Worm (Caenorhabditis elegans): ENCODE data around the gene F57A10.2.
"Not testable (repeated sequence)": the region's sequence is repeated elsewhere in the genome, so short reads cannot be mapped to it uniquely, and the experiment has no call there.

Gene F57A10.2

DNA sequence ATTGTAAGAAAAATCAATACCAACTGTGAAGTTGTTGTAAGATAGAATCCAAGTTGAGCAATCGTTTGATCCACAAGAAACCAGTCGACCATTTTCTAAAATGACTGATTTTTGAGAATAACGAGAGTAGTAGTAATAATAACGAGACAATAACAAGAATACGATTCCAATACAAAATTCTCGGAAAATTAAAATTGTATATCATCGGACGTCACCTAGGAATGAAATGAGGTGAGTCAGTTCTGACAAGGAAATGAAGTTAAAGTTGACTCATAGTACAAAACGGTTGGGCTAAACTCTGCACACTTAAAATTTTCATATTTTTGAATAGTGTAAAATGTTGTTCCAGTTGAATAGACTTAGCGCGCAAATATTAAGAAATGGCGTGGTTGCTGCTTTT is 22.0 kb upstream of the F57A10.2 start, which contains the start of gene str-19:
TSS of gene str-19 (minus strand) at position 101 of the 400 bp plus-strand sequence.
- not testable (repeated sequence) for TF ChIP-seq ama-1 (optimal IDR thresholded peaks at IDR 0.05); ceh-48 (tag; optimal IDR thresholded peaks at IDR 0.05); pros-1 (tag; optimal IDR thresholded peaks at IDR 0.05)

DNA sequence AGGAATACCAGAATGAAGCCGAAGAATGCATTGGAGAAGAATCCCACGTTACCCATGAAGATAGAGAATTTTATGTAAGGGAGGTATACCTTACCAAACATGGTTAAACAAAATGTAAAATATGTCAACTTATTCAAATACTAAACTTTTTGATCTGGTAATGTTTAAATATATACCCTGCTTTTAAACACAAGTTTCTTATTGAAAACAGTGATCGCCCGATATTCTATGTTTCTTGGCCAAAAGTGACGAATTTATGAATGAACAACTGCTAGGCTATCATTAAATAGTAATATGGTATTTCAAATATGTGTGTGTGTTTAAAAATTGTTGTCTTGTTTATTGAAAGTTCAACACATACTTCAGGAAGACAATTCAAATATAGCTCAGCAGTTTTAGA is 18.0 kb upstream of the F57A10.2 start, which contains the start of gene T23D5.8:
TSS of gene T23D5.8 (minus strand) at position 101 of the 400 bp plus-strand sequence.
- not testable (repeated sequence) for TF ChIP-seq ceh-30, ceh-14, pqm-1 (tag; optimal IDR thresholded peaks at IDR 0.05)

DNA sequence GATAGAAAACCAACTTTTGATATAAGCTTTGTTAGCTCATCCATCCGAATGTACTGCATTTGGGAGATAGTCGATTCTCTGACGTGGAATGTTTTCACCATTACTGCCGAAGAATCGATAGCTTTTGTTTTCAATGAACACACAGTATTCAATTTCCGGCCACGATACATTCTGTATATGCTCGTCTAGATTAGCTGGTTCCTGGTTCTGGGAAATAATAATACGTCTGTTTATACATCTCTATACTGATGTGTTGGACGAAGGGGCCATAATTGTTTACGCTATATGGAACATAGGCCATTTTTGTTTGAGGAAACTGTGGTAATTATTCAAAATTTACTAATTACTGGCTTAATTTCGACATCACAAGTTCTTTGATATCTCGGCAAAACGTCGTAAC is 16.2 kb upstream of the F57A10.2 start, which contains the start of gene str-6:
TSS of gene str-6 (minus strand) at position 101 of the 400 bp plus-strand sequence.
- TF ChIP-seq sox-2 (GFP tag; IDR thresholded peaks at IDR 0.05) (no peak), ceh-22 (tag; optimal IDR thresholded peaks at IDR 0.05) (no peak), tbx-2 (tag; optimal IDR thresholded peaks at IDR 0.05) (no peak), hlh-30 (tag; optimal IDR thresholded peaks at IDR 0.05; ENCODE audit: insufficient read depth) (no peak), K09A11.1 (tag; optimal IDR thresholded peaks at IDR 0.05; ENCODE audit: insufficient read depth) (no peak), che-1 (tag; optimal IDR thresholded peaks at IDR 0.05) (no peak), fax-1 (tag; optimal IDR thresholded peaks at IDR 0.05) (no peak), lin-11 (tag; optimal IDR thresholded peaks at IDR 0.05) (no peak), unc-86 (tag; optimal IDR thresholded peaks at IDR 0.05) (no peak), nhr-11 (tag; optimal IDR thresholded peaks at IDR 0.05) (no peak), Y22D7AL.16 (tag; optimal IDR thresholded peaks at IDR 0.05) (no peak)

DNA sequence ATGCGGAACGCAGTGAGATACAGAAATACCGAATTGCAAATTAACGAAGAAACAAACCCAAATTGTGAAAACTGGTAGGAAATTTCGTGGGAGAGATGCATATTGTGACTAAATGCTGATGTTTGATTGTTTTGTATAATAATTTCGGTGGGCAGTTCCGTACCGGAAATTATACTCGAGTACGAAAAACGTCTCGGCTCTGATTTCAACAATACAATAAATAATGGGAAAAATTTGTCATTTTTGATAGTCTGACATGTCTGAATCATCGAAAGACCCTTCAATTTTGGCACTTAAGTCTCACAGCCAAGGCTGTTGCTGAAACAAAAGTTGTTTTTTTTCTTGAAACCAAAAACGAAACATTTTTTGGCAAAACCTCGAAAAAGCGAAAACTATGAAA is 14.3 kb upstream of the F57A10.2 start, which contains the start of gene str-43:
TSS of gene str-43 (minus strand) at position 101 of the 400 bp plus-strand sequence.
- no peak for TF ChIP-seq ceh-30 (tag; optimal IDR thresholded peaks at IDR 0.05)
- TF ChIP-seq pag-3 (tag; optimal IDR thresholded peaks at IDR 0.05; ENCODE audit: borderline replicate concordance), result no peak
- no peak for TF ChIP-seq hlh-13 (GFP tag; optimal IDR thresholded peaks at IDR 0.05)
- no peak for TF ChIP-seq pqm-1 (tag; optimal IDR thresholded peaks at IDR 0.05)
- no peak for TF ChIP-seq ceh-45 (GFP tag; IDR thresholded peaks at IDR 0.05)
- TF ChIP-seq unc-55 (GFP tag; optimal IDR thresholded peaks at IDR 0.05), result no peak
- TF ChIP-seq unc-86 (tag; optimal IDR thresholded peaks at IDR 0.05), result no peak
- no peak for TF ChIP-seq pha-2 (tag; optimal IDR thresholded peaks at IDR 0.05)
- TF ChIP-seq fax-1 (tag; optimal IDR thresholded peaks at IDR 0.05), result no peak
- TF ChIP-seq C38D4.7 (GFP tag; optimal IDR thresholded peaks at IDR 0.05), result no peak
- TF ChIP-seq ttx-3 (tag; optimal IDR thresholded peaks at IDR 0.05), result no peak
- TF ChIP-seq sox-4 (tag; optimal IDR thresholded peaks at IDR 0.05), result no peak

DNA sequence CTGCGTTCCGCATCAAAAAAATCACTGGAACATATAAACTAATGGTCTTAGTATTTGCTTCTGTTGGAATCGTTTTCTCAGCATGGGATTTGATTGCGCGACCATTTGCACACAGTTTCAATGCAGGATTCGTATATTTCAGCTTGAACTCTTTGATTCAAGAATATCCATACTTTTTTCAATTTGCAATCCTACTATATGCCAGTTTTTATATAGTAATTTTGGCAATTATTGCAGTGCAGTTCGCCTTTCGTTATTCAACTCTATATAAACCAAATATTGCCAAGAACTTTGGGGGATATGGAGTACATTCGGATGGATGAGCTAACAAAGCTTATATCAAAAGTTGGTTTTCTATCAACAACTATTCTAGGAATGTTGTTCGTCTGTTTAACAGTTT is 13.4 kb upstream of the F57A10.2 start, which contains the start of gene str-5:
TSS of gene str-5 (plus strand) at position 301 of the 400 bp plus-strand sequence.
- not testable (repeated sequence) for TF ChIP-seq ceh-19 (GFP tag; optimal IDR thresholded peaks at IDR 0.05); fkh-10 (GFP tag; optimal IDR thresholded peaks at IDR 0.05); pag-3 (tag; optimal IDR thresholded peaks at IDR 0.05; ENCODE audit: borderline replicate concordance)

DNA sequence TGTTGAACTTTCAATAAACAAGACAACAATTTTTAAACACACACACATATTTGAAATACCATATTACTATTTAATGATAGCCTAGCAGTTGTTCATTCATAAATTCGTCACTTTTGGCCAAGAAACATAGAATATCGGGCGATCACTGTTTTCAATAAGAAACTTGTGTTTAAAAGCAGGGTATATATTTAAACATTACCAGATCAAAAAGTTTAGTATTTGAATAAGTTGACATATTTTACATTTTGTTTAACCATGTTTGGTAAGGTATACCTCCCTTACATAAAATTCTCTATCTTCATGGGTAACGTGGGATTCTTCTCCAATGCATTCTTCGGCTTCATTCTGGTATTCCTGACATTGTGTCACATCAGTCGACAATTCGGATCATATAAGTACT is 11.6 kb upstream of the F57A10.2 start, which contains the start of gene str-8:
TSS of gene str-8 (plus strand) at position 301 of the 400 bp plus-strand sequence.
- TF ChIP-seq dmd-4 (tag; optimal IDR thresholded peaks at IDR 0.05; ENCODE audit: borderline replicate concordance); hlh-13 (GFP tag; optimal IDR thresholded peaks at IDR 0.05); hlh-6 (tag; optimal IDR thresholded peaks at IDR 0.05): not testable (repeated sequence)

DNA sequence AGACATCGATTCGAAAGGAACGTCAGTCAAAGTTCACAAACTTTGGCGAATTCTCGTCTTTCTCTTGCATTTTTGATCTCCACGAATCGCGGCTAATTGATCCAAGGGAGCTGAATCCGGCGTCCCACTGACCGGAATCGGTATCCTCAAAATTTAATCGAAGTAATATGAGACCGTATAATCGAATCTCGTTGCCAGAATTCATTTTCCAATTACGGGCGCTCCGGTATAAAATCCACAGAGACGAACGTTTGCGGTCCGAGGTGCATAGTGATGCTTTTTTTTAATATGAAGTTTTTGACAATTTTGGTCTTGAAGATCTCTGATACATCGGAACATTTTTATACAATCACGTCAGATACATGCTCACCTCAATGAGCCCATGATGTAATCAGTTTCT is 8.7 kb upstream of the F57A10.2 start:
- TF ChIP-seq pros-1 (tag; optimal IDR thresholded peaks at IDR 0.05) (no peak), fax-1 (tag; optimal IDR thresholded peaks at IDR 0.05) (no peak), madf-2 (tag; optimal IDR thresholded peaks at IDR 0.05) (no peak), ceh-2 (tag; optimal IDR thresholded peaks at IDR 0.05) (no peak), unc-55 (GFP tag; optimal IDR thresholded peaks at IDR 0.05) (no peak), ceh-18 (tag; optimal IDR thresholded peaks at IDR 0.05) (no peak), fkh-10 (GFP tag; optimal IDR thresholded peaks at IDR 0.05) (no peak), odd-2 (tag; optimal IDR thresholded peaks at IDR 0.05) (no peak), sdc-2 (tag; optimal IDR thresholded peaks at IDR 0.05) (no peak)
